Fruit fly (Drosophila melanogaster): ENCODE data around the gene CG7963.

Gene CG7963

dm6 chr3R:8349106-8349448, 13.5 kb upstream of the CG7963 start:
- TF ChIP-seq kay (GFP tag; ENCODE audit: borderline replicate concordance) (no peak), Crg-1 (GFP tag; optimal IDR thresholded peaks at IDR 0.05) (no peak), bab1 (GFP tag; optimal IDR thresholded peaks at IDR 0.05) (no peak), Mnt (GFP tag; optimal IDR thresholded peaks at IDR 0.05) (no peak), CG7101 (tag; optimal IDR thresholded peaks at IDR 0.05) (no peak), CG12768 (GFP tag; optimal IDR thresholded peaks at IDR 0.05) (no peak), Hr96 (GFP tag; optimal IDR thresholded peaks at IDR 0.05) (no peak), CG11617 (GFP tag; optimal IDR thresholded peaks at IDR 0.05) (no peak), ovo (GFP tag; optimal IDR thresholded peaks at IDR 0.05) (no peak), toe (GFP tag; optimal IDR thresholded peaks at IDR 0.05) (no peak), pad (GFP tag; optimal IDR thresholded peaks at IDR 0.05) (no peak)

- no peak for TF ChIP-seq kay (GFP tag; ENCODE audit: borderline replicate concordance)
- TF ChIP-seq CG7045 (GFP tag; optimal IDR thresholded peaks at IDR 0.05), result no peak
- peak; percentile 45 for TF ChIP-seq tj (GFP tag; optimal IDR thresholded peaks at IDR 0.05)
- TF ChIP-seq toe (GFP tag; optimal IDR thresholded peaks at IDR 0.05), result peak; percentile 63
- peak; percentile 18 for TF ChIP-seq pad (GFP tag; optimal IDR thresholded peaks at IDR 0.05)
- peak; percentile 69 for TF ChIP-seq CG12768 (GFP tag; optimal IDR thresholded peaks at IDR 0.05)
- TF ChIP-seq cnc (optimal IDR thresholded peaks at IDR 0.05), result no peak
- TF ChIP-seq CG11617 (GFP tag; optimal IDR thresholded peaks at IDR 0.05), result peak; percentile 45
- no peak for TF ChIP-seq Hr96 (GFP tag; optimal IDR thresholded peaks at IDR 0.05)
- peak; percentile 14 for TF ChIP-seq cic (GFP tag; optimal IDR thresholded peaks at IDR 0.05)
- peak; percentile 21 for TF ChIP-seq Mnt (GFP tag; optimal IDR thresholded peaks at IDR 0.05)
- TF ChIP-seq CG7101 (tag; optimal IDR thresholded peaks at IDR 0.05), result peak; percentile 7
- TF ChIP-seq Crg-1 (GFP tag; optimal IDR thresholded peaks at IDR 0.05), result no peak
- no peak for TF ChIP-seq CG33017 (tag; optimal IDR thresholded peaks at IDR 0.05)
- TF ChIP-seq bab1 (GFP tag; optimal IDR thresholded peaks at IDR 0.05), result peak; percentile 46
- TF ChIP-seq CG1620 (GFP tag; optimal IDR thresholded peaks at IDR 0.05), result peak; percentile 56
These were observed 13.0 kb upstream of the CG7963 start, which contains the start of gene Atg13 for dm6 chr3R:8349449-8350115. Gene Atg13 (plus strand): TSS chr3R:8349815.

- no peak for TF ChIP-seq CG33017 (tag; optimal IDR thresholded peaks at IDR 0.05)
- TF ChIP-seq CG1620 (GFP tag; optimal IDR thresholded peaks at IDR 0.05), result no peak
- no peak for TF ChIP-seq Clk (GFP tag; optimal IDR thresholded peaks at IDR 0.05)
- TF ChIP-seq toe (GFP tag; optimal IDR thresholded peaks at IDR 0.05), result peak; percentile 40
- no peak for TF ChIP-seq Crg-1 (GFP tag; optimal IDR thresholded peaks at IDR 0.05)
- no peak for TF ChIP-seq CG11617 (GFP tag; optimal IDR thresholded peaks at IDR 0.05)
- no peak for TF ChIP-seq bab1 (GFP tag; optimal IDR thresholded peaks at IDR 0.05)
- TF ChIP-seq CG5204 (GFP tag; optimal IDR thresholded peaks at IDR 0.05), result no peak
- no peak for TF ChIP-seq Hr96 (GFP tag; optimal IDR thresholded peaks at IDR 0.05)
- TF ChIP-seq ovo (GFP tag; optimal IDR thresholded peaks at IDR 0.05), result no peak
- no peak for TF ChIP-seq CG7045 (GFP tag; optimal IDR thresholded peaks at IDR 0.05)
- TF ChIP-seq CG7101 (tag; optimal IDR thresholded peaks at IDR 0.05), result no peak
- TF ChIP-seq CG14711 (tag; optimal IDR thresholded peaks at IDR 0.05), result no peak
- TF ChIP-seq tj (GFP tag; optimal IDR thresholded peaks at IDR 0.05), result peak; percentile 62
- peak; percentile 43 for TF ChIP-seq CG12768 (GFP tag; optimal IDR thresholded peaks at IDR 0.05)
- TF ChIP-seq cnc (optimal IDR thresholded peaks at IDR 0.05), result no peak
- TF ChIP-seq kay (GFP tag; ENCODE audit: borderline replicate concordance), result peak; percentile 92
- peak; percentile 51 for TF ChIP-seq Mnt (GFP tag; optimal IDR thresholded peaks at IDR 0.05)
- peak; percentile 92 for TF ChIP-seq cic (GFP tag; optimal IDR thresholded peaks at IDR 0.05)
- TF ChIP-seq pad (GFP tag; optimal IDR thresholded peaks at IDR 0.05), result no peak
These were observed 9.5 kb upstream of the CG7963 start for dm6 chr3R:8352961-8353728.

dm6 chr3R:8353994-8354393, 8.6 kb upstream of the CG7963 start:
- peak; percentile 45 for TF ChIP-seq toe (GFP tag; optimal IDR thresholded peaks at IDR 0.05)
- no peak for TF ChIP-seq CG11617 (GFP tag; optimal IDR thresholded peaks at IDR 0.05)
- TF ChIP-seq ovo (GFP tag; optimal IDR thresholded peaks at IDR 0.05), result no peak
- peak; percentile 94 for TF ChIP-seq CG12768 (GFP tag; optimal IDR thresholded peaks at IDR 0.05)
- no peak for TF ChIP-seq tj (GFP tag; optimal IDR thresholded peaks at IDR 0.05)
- no peak for TF ChIP-seq CG33017 (tag; optimal IDR thresholded peaks at IDR 0.05)
- TF ChIP-seq cic (GFP tag; optimal IDR thresholded peaks at IDR 0.05), result no peak
- peak; percentile 67 for TF ChIP-seq Hr96 (GFP tag; optimal IDR thresholded peaks at IDR 0.05)
- no peak for TF ChIP-seq bab1 (GFP tag; optimal IDR thresholded peaks at IDR 0.05)
- TF ChIP-seq Clk (GFP tag; optimal IDR thresholded peaks at IDR 0.05), result no peak
- TF ChIP-seq CG5204 (GFP tag; optimal IDR thresholded peaks at IDR 0.05), result peak; percentile 39

dm6 chr3R:8354458-8354857, 8.2 kb upstream of the CG7963 start:
- TF ChIP-seq CG14711 (tag; optimal IDR thresholded peaks at IDR 0.05), result peak; percentile 77
- TF ChIP-seq cic (GFP tag; optimal IDR thresholded peaks at IDR 0.05), result peak; percentile 32
- TF ChIP-seq CG12768 (GFP tag; optimal IDR thresholded peaks at IDR 0.05), result no peak
- TF ChIP-seq CG5204 (GFP tag; optimal IDR thresholded peaks at IDR 0.05), result no peak
- no peak for TF ChIP-seq CG7045 (GFP tag; optimal IDR thresholded peaks at IDR 0.05)
- TF ChIP-seq CG33017 (tag; optimal IDR thresholded peaks at IDR 0.05), result peak; percentile 55
- TF ChIP-seq toe (GFP tag; optimal IDR thresholded peaks at IDR 0.05), result no peak
- TF ChIP-seq CG7101 (tag; optimal IDR thresholded peaks at IDR 0.05), result peak; percentile 76
- no peak for TF ChIP-seq Mnt (GFP tag; optimal IDR thresholded peaks at IDR 0.05)
- TF ChIP-seq Hr96 (GFP tag; optimal IDR thresholded peaks at IDR 0.05), result no peak
- TF ChIP-seq pad (GFP tag; optimal IDR thresholded peaks at IDR 0.05), result peak; percentile 27
- no peak for TF ChIP-seq Crg-1 (GFP tag; optimal IDR thresholded peaks at IDR 0.05)
- TF ChIP-seq CG11617 (GFP tag; optimal IDR thresholded peaks at IDR 0.05), result no peak
- no peak for TF ChIP-seq Clk (GFP tag; optimal IDR thresholded peaks at IDR 0.05)
- TF ChIP-seq CG1620 (GFP tag; optimal IDR thresholded peaks at IDR 0.05), result no peak
- peak; percentile 72 for TF ChIP-seq tj (GFP tag; optimal IDR thresholded peaks at IDR 0.05)
- TF ChIP-seq ovo (GFP tag; optimal IDR thresholded peaks at IDR 0.05), result no peak
- peak; percentile 90 for TF ChIP-seq kay (GFP tag; ENCODE audit: borderline replicate concordance)
- TF ChIP-seq bab1 (GFP tag; optimal IDR thresholded peaks at IDR 0.05), result peak; percentile 80
- TF ChIP-seq cnc (optimal IDR thresholded peaks at IDR 0.05), result no peak

All from whole organism, adult.